Fruit fly (Drosophila melanogaster) whole organism, embryonic: Measurements from ENCODE around the gene Bet5.

Experiments
- Ada2b ChIP-seq: fragments of 200-800 bp; sonication (Bioruptor generic); IDR thresholded peaks from 2 replicates; pipeline ENCODE4 v1.3.6; 2022; ENCODE audit warnings: missing biosample characterization, missing genetic modification characterization
- Atf6 ChIP-seq: fragments of 200-800 bp; sonication (Bioruptor generic); IDR thresholded peaks from 2 replicates; pipeline ENCODE4 v1.3.6; 2022; ENCODE audit warnings: missing biosample characterization, missing genetic modification characterization
- Bgb ChIP-seq: fragments of 200-800 bp; sonication (Bioruptor generic); IDR thresholded peaks from 2 replicates; pipeline ENCODE4 v1.3.6; 2022; ENCODE audit warnings: missing biosample characterization, missing genetic modification characterization; ENCODE audit not compliant: partially characterized antibody
- Blimp-1 ChIP-seq: fragments of 200-800 bp; sonication (Bioruptor generic); optimal IDR thresholded peaks from 3 replicates; lab custom pipeline; 2018; ENCODE audit warnings: missing biosample characterization, missing genetic modification characterization, mild to moderate bottlenecking, moderate library complexity, missing genetic modification reagents
- CG11504 ChIP-seq: fragments of 200-800 bp; sonication (Bioruptor generic); optimal IDR thresholded peaks from 3 replicates; lab custom pipeline; 2019; ENCODE audit warnings: missing biosample characterization, mild to moderate bottlenecking, missing genetic modification characterization, moderate library complexity
- CG12104 ChIP-seq: fragments of 200-800 bp; sonication (Bioruptor generic); optimal IDR thresholded peaks from 3 replicates; lab custom pipeline; 2016; ENCODE audit warnings: missing biosample characterization, missing genetic modification characterization
- CG14965 ChIP-seq: fragments of 200-800 bp; sonication (Bioruptor generic); optimal IDR thresholded peaks from 2 replicates; lab custom pipeline; 2016; ENCODE audit warnings: missing biosample characterization, missing genetic modification characterization, borderline replicate concordance
- CG15514 ChIP-seq: fragments of 200-800 bp; sonication (Bioruptor generic); optimal IDR thresholded peaks from 3 replicates; lab custom pipeline; 2017; ENCODE audit warnings: missing biosample characterization, missing genetic modification characterization, mild to moderate bottlenecking, moderate library complexity, missing genetic modification reagents
- CG16813 ChIP-seq: fragments of 200-800 bp; sonication (Bioruptor generic); IDR thresholded peaks from 3 replicates; pipeline ENCODE4 v1.3.6; 2022; ENCODE audit warnings: missing biosample characterization, missing genetic modification characterization; ENCODE audit not compliant: partially characterized antibody
- CG17328 ChIP-seq: fragments of 200-800 bp; sonication (Bioruptor generic); IDR thresholded peaks from 2 replicates; pipeline ENCODE4 v1.3.6; 2022; ENCODE audit warnings: missing biosample characterization, missing genetic modification characterization
- CG17385 ChIP-seq: fragments of 200-800 bp; sonication (Bioruptor generic); optimal IDR thresholded peaks from 3 replicates; lab custom pipeline; 2018; ENCODE audit warnings: missing biosample characterization, mild to moderate bottlenecking, missing genetic modification characterization
- CG18011 ChIP-seq: fragments of 200-800 bp; sonication (Bioruptor generic); optimal IDR thresholded peaks from 2 replicates; lab custom pipeline; 2017; ENCODE audit warnings: missing biosample characterization, missing genetic modification characterization, mild to moderate bottlenecking, moderate library complexity, missing genotype
- CG18599 ChIP-seq: fragments of 200-800 bp; sonication (Bioruptor generic); optimal IDR thresholded peaks from 3 replicates; lab custom pipeline; 2017; ENCODE audit warnings: missing biosample characterization, missing genetic modification characterization, mild to moderate bottlenecking, moderate library complexity, missing genetic modification reagents
- CG3847 ChIP-seq: fragments of 200-800 bp; sonication (Bioruptor generic); IDR thresholded peaks from 2 replicates; pipeline ENCODE4 v1.3.6; 2022; ENCODE audit warnings: missing biosample characterization, missing genetic modification characterization
- CG6254 ChIP-seq: fragments of 200-800 bp; sonication (Bioruptor generic); optimal IDR thresholded peaks from 3 replicates; lab custom pipeline; 2017; ENCODE audit warnings: mild to moderate bottlenecking, missing biosample characterization, missing genetic modification reagents, missing genetic modification characterization
- CG7357 ChIP-seq: fragments of 200-800 bp; sonication (Bioruptor generic); IDR thresholded peaks from 3 replicates; pipeline ENCODE4 v1.3.6; 2022; ENCODE audit warnings: missing biosample characterization, missing genetic modification characterization
- CG7786 ChIP-seq: fragments of 200-800 bp; sonication (Bioruptor generic); optimal IDR thresholded peaks from 2 replicates; lab custom pipeline; 2016; ENCODE audit warnings: missing biosample characterization, missing genetic modification characterization
- CG7987 ChIP-seq: fragments of 200-800 bp; sonication (Bioruptor generic); optimal IDR thresholded peaks from 2 replicates; lab custom pipeline; 2018; ENCODE audit warnings: missing biosample characterization, mild to moderate bottlenecking, missing genetic modification characterization, moderate library complexity
- CG9817 ChIP-seq: fragments of 200-800 bp; sonication (Bioruptor generic); optimal IDR thresholded peaks from 2 replicates; lab custom pipeline; 2018; ENCODE audit warnings: missing biosample characterization, mild to moderate bottlenecking, missing genetic modification characterization, moderate library complexity
- CHES-1-like ChIP-seq: fragments of 200-800 bp; sonication (Bioruptor generic); optimal IDR thresholded peaks from 2 replicates; lab custom pipeline; 2016; ENCODE audit warnings: missing biosample characterization, missing genetic modification characterization
- CoRest ChIP-seq: fragments of 200-800 bp; sonication (Bioruptor generic); optimal IDR thresholded peaks from 3 replicates; lab custom pipeline; 2018; ENCODE audit warnings: missing biosample characterization, mild to moderate bottlenecking, missing genetic modification characterization, moderate library complexity
- Doc3 ChIP-seq: fragments of 200-800 bp; sonication (Bioruptor generic); IDR thresholded peaks from 3 replicates; pipeline ENCODE4 v1.3.6; 2022; ENCODE audit warnings: missing biosample characterization, missing genetic modification characterization; ENCODE audit not compliant: partially characterized antibody
- HLH54F ChIP-seq: fragments of 200-800 bp; sonication (Bioruptor generic); optimal IDR thresholded peaks from 3 replicates; lab custom pipeline; 2016; ENCODE audit warnings: missing biosample characterization, missing genetic modification characterization
- Hr78 ChIP-seq, 2 experiments: fragments of 200-800 bp in 1 of 2; fragments of >200 bp in 1 of 2; sonication (Bioruptor generic) in 1 of 2; optimal IDR thresholded peaks; 2 replicates each; lab custom pipeline; 2017 to 2019; ENCODE audit warnings: missing biosample characterization in 2 of 2, missing genetic modification characterization in 2 of 2, mild to moderate bottlenecking in 1 of 2, moderate library complexity in 1 of 2
- MTF-1 ChIP-seq: fragments of 200-800 bp; sonication (Bioruptor generic); optimal IDR thresholded peaks from 2 replicates; lab custom pipeline; 2018; ENCODE audit warnings: missing biosample characterization, mild to moderate bottlenecking, missing genetic modification characterization, borderline replicate concordance
- Oli ChIP-seq: fragments of 200-800 bp; sonication (Bioruptor generic); optimal IDR thresholded peaks from 2 replicates; lab custom pipeline; 2018; ENCODE audit warnings: missing biosample characterization, mild to moderate bottlenecking, missing genetic modification characterization, moderate library complexity
- Ptx1 ChIP-seq: fragments of 200-800 bp; sonication (Bioruptor generic); IDR thresholded peaks from 2 replicates; pipeline ENCODE4 v1.3.6; 2022; ENCODE audit warnings: missing biosample characterization, missing genetic modification characterization
- ab ChIP-seq: fragments of 200-800 bp; sonication (Bioruptor generic); optimal IDR thresholded peaks from 2 replicates; lab custom pipeline; 2016; ENCODE audit warnings: missing biosample characterization, missing genetic modification characterization
- bab2 ChIP-seq: fragments of 200-800 bp; sonication (Bioruptor generic); optimal IDR thresholded peaks from 2 replicates; lab custom pipeline; 2016; ENCODE audit warnings: missing biosample characterization, missing genetic modification characterization
- ci ChIP-seq: fragments of 200-800 bp; sonication (Bioruptor generic); IDR thresholded peaks from 3 replicates; pipeline ENCODE4 v1.3.6; 2022; ENCODE audit warnings: missing biosample characterization, missing genetic modification characterization
- crol ChIP-seq: fragments of 200-800 bp; sonication (Bioruptor generic); IDR thresholded peaks from 2 replicates; pipeline ENCODE4 v1.3.6; 2022; ENCODE audit warnings: missing biosample characterization, missing genetic modification characterization
- dpn ChIP-seq, 2 experiments: fragments of 200-800 bp; sonication (Bioruptor generic); optimal IDR thresholded peaks; 3 replicates each; lab custom pipeline; 2016; ENCODE audit warnings: missing biosample characterization in 2 of 2, missing genetic modification characterization in 2 of 2
- ems ChIP-seq: fragments of 200-800 bp; sonication (Bioruptor generic); optimal IDR thresholded peaks from 3 replicates; lab custom pipeline; 2016; ENCODE audit warnings: missing biosample characterization, missing genetic modification characterization
- exex ChIP-seq: fragments of 200-800 bp; sonication (Bioruptor generic); optimal IDR thresholded peaks from 4 replicates; lab custom pipeline; 2018; ENCODE audit warnings: missing biosample characterization, mild to moderate bottlenecking, missing genetic modification characterization, moderate library complexity
- grau ChIP-seq: fragments of 200-800 bp; optimal IDR thresholded peaks from 3 replicates; lab custom pipeline; 2019; ENCODE audit warnings: missing biosample characterization, mild to moderate bottlenecking, missing genetic modification characterization, moderate library complexity
- h ChIP-seq: fragments of >200 bp; optimal IDR thresholded peaks from 2 replicates; lab custom pipeline; 2017
- hb ChIP-seq: fragments of 200-800 bp; sonication (Bioruptor generic); IDR thresholded peaks from 3 replicates; pipeline ENCODE4 v1.3.6; 2022; ENCODE audit warnings: missing biosample characterization, missing genetic modification characterization; ENCODE audit not compliant: partially characterized antibody
- hbn ChIP-seq: fragments of 200-800 bp; sonication (Bioruptor generic); IDR thresholded peaks from 2 replicates; pipeline ENCODE4 v1.3.6; 2022; ENCODE audit warnings: missing biosample characterization, missing genetic modification characterization; ENCODE audit not compliant: partially characterized antibody
- lbe ChIP-seq: fragments of 200-800 bp; sonication (Bioruptor generic); optimal IDR thresholded peaks from 2 replicates; lab custom pipeline; 2016; ENCODE audit warnings: missing biosample characterization, mild to moderate bottlenecking, missing genetic modification characterization
- mam ChIP-seq: fragments of 200-800 bp; sonication (Bioruptor generic); optimal IDR thresholded peaks from 3 replicates; lab custom pipeline; 2016; ENCODE audit warnings: missing biosample characterization, missing genetic modification characterization
- mirr ChIP-seq: fragments of 200-800 bp; sonication (Bioruptor generic); optimal IDR thresholded peaks from 3 replicates; lab custom pipeline; 2018; ENCODE audit warnings: missing biosample characterization, mild to moderate bottlenecking, missing genetic modification characterization
- onecut ChIP-seq: fragments of 200-800 bp; sonication (Bioruptor generic); IDR thresholded peaks from 2 replicates; pipeline ENCODE4 v1.3.6; 2022; ENCODE audit warnings: missing biosample characterization, missing genetic modification characterization
- pita ChIP-seq: fragments of 200-800 bp; sonication (Bioruptor generic); optimal IDR thresholded peaks from 2 replicates; lab custom pipeline; 2017; ENCODE audit warnings: missing biosample characterization, mild to moderate bottlenecking, missing genetic modification characterization
- pnt ChIP-seq: fragments of 200-800 bp; sonication (Bioruptor generic); optimal IDR thresholded peaks from 3 replicates; lab custom pipeline; 2016; ENCODE audit warnings: missing biosample characterization, missing genetic modification characterization
- pum ChIP-seq: fragments of 200-800 bp; sonication (Bioruptor generic); optimal IDR thresholded peaks from 2 replicates; lab custom pipeline; 2016; ENCODE audit warnings: missing biosample characterization, missing genetic modification characterization
- repo ChIP-seq: fragments of 200-800 bp; sonication (Bioruptor generic); optimal IDR thresholded peaks from 2 replicates; lab custom pipeline; 2016; ENCODE audit warnings: missing biosample characterization, missing genetic modification characterization
- schlank ChIP-seq: fragments of 200-800 bp; sonication (Bioruptor generic); optimal IDR thresholded peaks from 2 replicates; lab custom pipeline; 2018; ENCODE audit warnings: missing biosample characterization, mild to moderate bottlenecking, missing genetic modification characterization
- tna ChIP-seq: fragments of 200-800 bp; sonication (Bioruptor generic); IDR thresholded peaks from 2 replicates; pipeline ENCODE4 v1.3.6; 2022; ENCODE audit warnings: missing biosample characterization, missing genetic modification characterization; ENCODE audit not compliant: partially characterized antibody
- yki ChIP-seq: fragments of >200 bp; optimal IDR thresholded peaks from 3 replicates; lab custom pipeline; 2018

The Bet5 gene

dm6 chr3R:30200091-30200698, 20.2 kb downstream of the Bet5 start (continued):
- TF ChIP-seq Ptx1 (GFP tag; lab: Robert Waterston, UW) = peak; percentile 44
- TF ChIP-seq tna = no peak
- TF ChIP-seq pnt (GFP tag; lab: Kevin White, UChicago) = peak; percentile 17
- TF ChIP-seq Hr78 (GFP tag; optimal IDR thresholded peaks at IDR 0.05; lab: Kevin White, UChicago) = peak in 1 of 2 experiments; percentile 46
- no peak for TF ChIP-seq CG7987 (GFP tag; lab: Kevin White, UChicago)
- TF ChIP-seq HLH54F = peak; percentile 44
- TF ChIP-seq mirr (GFP tag; lab: Kevin White, UChicago) = peak; percentile 22
- no peak for TF ChIP-seq pita
- TF ChIP-seq pum (GFP tag; lab: Kevin White, UChicago) = no peak
- TF ChIP-seq hb (GFP tag; lab: Robert Waterston, UW) = no peak
- TF ChIP-seq CG17328 (GFP tag; lab: Robert Waterston, UW) = no peak
- no peak for TF ChIP-seq CG16813 (GFP tag; lab: Robert Waterston, UW)
- TF ChIP-seq CHES-1-like (GFP tag; lab: Kevin White, UChicago) = peak; percentile 15
- TF ChIP-seq crol = peak; percentile 79
- no peak for TF ChIP-seq Bgb (GFP tag; lab: Robert Waterston, UW)
- TF ChIP-seq Atf6 (GFP tag; lab: Robert Waterston, UW) = peak; percentile 34; the same call in 1 of the 2 replicates
- no peak for TF ChIP-seq onecut (GFP tag; lab: Robert Waterston, UW)
- TF ChIP-seq CoRest (tag; lab: Kevin White, UChicago) = peak; percentile 22
- no peak for TF ChIP-seq CG6254 (GFP tag; lab: Kevin White, UChicago)
- peak; percentile 14 for TF ChIP-seq exex (tag; lab: Kevin White, UChicago)
- 0 out of 2 replicates have a peak, but pooled peaks have one; percentile 25 for TF ChIP-seq Ada2b
- peak; percentile 24 for TF ChIP-seq ems (GFP tag; lab: Kevin White, UChicago)
- no peak for TF ChIP-seq Doc3
- no peak for TF ChIP-seq ab (GFP tag; lab: Kevin White, UChicago)
- TF ChIP-seq Blimp-1 = peak; percentile 2
- TF ChIP-seq CG12104 = no peak
- peak; percentile 44 for TF ChIP-seq CG3847 (GFP tag; lab: Robert Waterston, UW)
- no peak for TF ChIP-seq lbe (GFP tag; lab: Kevin White, UChicago)
- no peak for TF ChIP-seq schlank (tag; lab: Kevin White, UChicago)
- TF ChIP-seq bab2 (GFP tag; lab: Kevin White, UChicago) = no peak
- TF ChIP-seq CG18011 (GFP tag; lab: Kevin White, UChicago) = no peak
- TF ChIP-seq CG18599 (GFP tag; lab: Kevin White, UChicago) = peak; percentile 42
- TF ChIP-seq CG9817 = no peak
- TF ChIP-seq repo (GFP tag; lab: Kevin White, UChicago) = no peak
- peak; percentile 33 for TF ChIP-seq grau (tag; lab: Kevin White, UChicago)
- TF ChIP-seq CG11504 (tag; lab: Kevin White, UChicago) = peak; percentile 36
- peak; percentile 24 to 44 for TF ChIP-seq dpn (GFP tag; optimal IDR thresholded peaks at IDR 0.05; lab: Kevin White, UChicago)
- no peak for TF ChIP-seq hbn (GFP tag; lab: Robert Waterston, UW)
- no peak for TF ChIP-seq yki (lab: Kevin White, UChicago)
- peak; percentile 6 for TF ChIP-seq CG15514 (GFP tag; lab: Kevin White, UChicago)
- TF ChIP-seq MTF-1 (GFP tag; lab: Kevin White, UChicago) = no peak
- 0 out of 3 replicates have a peak, but pooled peaks have one; percentile 30 for TF ChIP-seq ci
- TF ChIP-seq mam (GFP tag; lab: Kevin White, UChicago) = peak; percentile 38
- TF ChIP-seq CG17385 (GFP tag; lab: Kevin White, UChicago) = peak; percentile 14
- no peak for TF ChIP-seq CG7786 (GFP tag; lab: Kevin White, UChicago)
- TF ChIP-seq h (lab: Kevin White, UChicago) = no peak
- TF ChIP-seq Oli (tag; lab: Kevin White, UChicago) = peak; percentile 8
- no peak for TF ChIP-seq CG14965 (GFP tag; lab: Kevin White, UChicago)
- 0 out of 3 replicates have a peak, but pooled peaks have one; percentile 23 for TF ChIP-seq CG7357 (GFP tag; lab: Robert Waterston, UW)
